Fruit fly (Drosophila melanogaster): ENCODE measurements around the gene lqfR.

lqfR gene

dm6 chr3R:22421618-22422017 is 10.5 kb downstream of the lqfR start (continued):
- TF ChIP-seq Ets96B (tag; optimal IDR thresholded peaks at IDR 0.05) (peak; percentile 55), Sox102F (GFP tag; optimal IDR thresholded peaks at IDR 0.05) (peak; percentile 80), vri (GFP tag; optimal IDR thresholded peaks at IDR 0.05) (peak; percentile 45), CG6163 (GFP tag; IDR thresholded peaks at IDR 0.05) (peak; percentile 86), Gug (GFP tag; IDR thresholded peaks at IDR 0.05) (peak; percentile 41; the same call in 1 of the 2 replicates), net (GFP tag; optimal IDR thresholded peaks at IDR 0.05) (peak; percentile 61), Hr38 (GFP tag; optimal IDR thresholded peaks at IDR 0.05) (no peak), Hr4 (GFP tag; optimal IDR thresholded peaks at IDR 0.05) (no peak), Eip78C (GFP tag) (peak; percentile 88), CG11762 (GFP tag; optimal IDR thresholded peaks at IDR 0.05; ENCODE audit: insufficient read depth) (peak; percentile 24), CG32006 (GFP tag; optimal IDR thresholded peaks at IDR 0.05) (no peak), cyc (GFP tag; optimal IDR thresholded peaks at IDR 0.05) (peak; percentile 84), CG6792 (GFP tag; optimal IDR thresholded peaks at IDR 0.05) (peak; percentile 80), Blimp-1 (GFP tag; optimal IDR thresholded peaks at IDR 0.05) (peak; percentile 33), svp (GFP tag) (peak; percentile 95), ss (GFP tag; optimal IDR thresholded peaks at IDR 0.05) (peak in 1 of 2 experiments; percentile 39), acj6 (GFP tag; optimal IDR thresholded peaks at IDR 0.05) (peak; percentile 72), Ets21C (GFP tag; optimal IDR thresholded peaks at IDR 0.05) (peak; percentile 73), CG34406 (GFP tag; optimal IDR thresholded peaks at IDR 0.05) (peak; percentile 72), Eip75B (GFP tag; optimal IDR thresholded peaks at IDR 0.05) (peak; percentile 85), CG31627 (GFP tag; optimal IDR thresholded peaks at IDR 0.05) (peak; percentile 87), CG10631 (GFP tag; optimal IDR thresholded peaks at IDR 0.05) (no peak), CG8632 (GFP tag; optimal IDR thresholded peaks at IDR 0.05) (peak; percentile 71), CG3032 (tag; optimal IDR thresholded peaks at IDR 0.05) (peak; percentile 61), achi (GFP tag; optimal IDR thresholded peaks at IDR 0.05) (peak; percentile 69), salr (GFP tag; optimal IDR thresholded peaks at IDR 0.05) (no peak), pdm3 (GFP tag; optimal IDR thresholded peaks at IDR 0.05) (peak; percentile 77), Met (GFP tag; optimal IDR thresholded peaks at IDR 0.05) (peak; percentile 84), CG6808 (GFP tag; optimal IDR thresholded peaks at IDR 0.05) (peak; percentile 24), CG9139 (GFP tag; optimal IDR thresholded peaks at IDR 0.05) (no peak), Sox15 (GFP tag; optimal IDR thresholded peaks at IDR 0.05) (peak; percentile 47), dac (GFP tag; optimal IDR thresholded peaks at IDR 0.05) (no peak), CG10669 (GFP tag; optimal IDR thresholded peaks at IDR 0.05) (peak; percentile 23)

- TF ChIP-seq CG6163 (GFP tag; IDR thresholded peaks at IDR 0.05) (peak; percentile 73), CG3032 (tag; optimal IDR thresholded peaks at IDR 0.05) (peak; percentile 43), Gug (GFP tag; IDR thresholded peaks at IDR 0.05) (no peak), CG8632 (GFP tag; optimal IDR thresholded peaks at IDR 0.05) (peak; percentile 63), acj6 (GFP tag; optimal IDR thresholded peaks at IDR 0.05) (peak; percentile 60), CG31627 (GFP tag; optimal IDR thresholded peaks at IDR 0.05) (peak; percentile 61), cyc (GFP tag; optimal IDR thresholded peaks at IDR 0.05) (peak; percentile 59), Hr39 (GFP tag; optimal IDR thresholded peaks at IDR 0.05) (peak; percentile 34), Met (GFP tag; optimal IDR thresholded peaks at IDR 0.05) (peak; percentile 69), eg (GFP tag; IDR thresholded peaks at IDR 0.05) (peak; percentile 48; the same call in 1 of the 3 replicates), CG10669 (GFP tag; optimal IDR thresholded peaks at IDR 0.05) (peak; percentile 45), spab (GFP tag; optimal IDR thresholded peaks at IDR 0.05) (no peak), CG32006 (GFP tag; optimal IDR thresholded peaks at IDR 0.05) (no peak), CG11294 (GFP tag; IDR thresholded peaks at IDR 0.05) (no peak), lz (GFP tag; optimal IDR thresholded peaks at IDR 0.05) (peak; percentile 60), Sox15 (GFP tag; optimal IDR thresholded peaks at IDR 0.05) (no peak), Hr4 (GFP tag; optimal IDR thresholded peaks at IDR 0.05) (no peak), esn (GFP tag; optimal IDR thresholded peaks at IDR 0.05) (peak; percentile 80), net (GFP tag; optimal IDR thresholded peaks at IDR 0.05) (peak; percentile 34), salr (GFP tag; optimal IDR thresholded peaks at IDR 0.05) (peak in 1 of 2 experiments; percentile 14), achi (GFP tag; optimal IDR thresholded peaks at IDR 0.05) (peak; percentile 37), CG4318 (GFP tag; optimal IDR thresholded peaks at IDR 0.05) (no peak), Eip75B (GFP tag; optimal IDR thresholded peaks at IDR 0.05) (peak; percentile 51), CG6276 (GFP tag; optimal IDR thresholded peaks at IDR 0.05) (no peak), OdsH (GFP tag; optimal IDR thresholded peaks at IDR 0.05) (peak; percentile 59), Sox102F (GFP tag; optimal IDR thresholded peaks at IDR 0.05) (peak; percentile 67), CG11762 (GFP tag; optimal IDR thresholded peaks at IDR 0.05; ENCODE audit: insufficient read depth) (no peak), CG10631 (GFP tag; optimal IDR thresholded peaks at IDR 0.05) (peak; percentile 52), CG11902 (GFP tag; optimal IDR thresholded peaks at IDR 0.05) (peak; percentile 14), CG7368 (GFP tag; optimal IDR thresholded peaks at IDR 0.05) (peak; percentile 10), pdm3 (GFP tag; optimal IDR thresholded peaks at IDR 0.05) (peak; percentile 53), topi (GFP tag; optimal IDR thresholded peaks at IDR 0.05) (peak; percentile 77), dsx (GFP tag; optimal IDR thresholded peaks at IDR 0.05; ENCODE audit: poor library complexity, severe bottlenecking) (peak; percentile 38), CG3919 (GFP tag; optimal IDR thresholded peaks at IDR 0.05) (peak; percentile 53), CG6808 (GFP tag; optimal IDR thresholded peaks at IDR 0.05) (peak; percentile 38)
Observed at dm6 chr3R:22423996-22424395, 12.9 kb downstream of the lqfR start.
